Fruit fly (Drosophila melanogaster): ENCODE results near the gene Lmpt.

DNA sequence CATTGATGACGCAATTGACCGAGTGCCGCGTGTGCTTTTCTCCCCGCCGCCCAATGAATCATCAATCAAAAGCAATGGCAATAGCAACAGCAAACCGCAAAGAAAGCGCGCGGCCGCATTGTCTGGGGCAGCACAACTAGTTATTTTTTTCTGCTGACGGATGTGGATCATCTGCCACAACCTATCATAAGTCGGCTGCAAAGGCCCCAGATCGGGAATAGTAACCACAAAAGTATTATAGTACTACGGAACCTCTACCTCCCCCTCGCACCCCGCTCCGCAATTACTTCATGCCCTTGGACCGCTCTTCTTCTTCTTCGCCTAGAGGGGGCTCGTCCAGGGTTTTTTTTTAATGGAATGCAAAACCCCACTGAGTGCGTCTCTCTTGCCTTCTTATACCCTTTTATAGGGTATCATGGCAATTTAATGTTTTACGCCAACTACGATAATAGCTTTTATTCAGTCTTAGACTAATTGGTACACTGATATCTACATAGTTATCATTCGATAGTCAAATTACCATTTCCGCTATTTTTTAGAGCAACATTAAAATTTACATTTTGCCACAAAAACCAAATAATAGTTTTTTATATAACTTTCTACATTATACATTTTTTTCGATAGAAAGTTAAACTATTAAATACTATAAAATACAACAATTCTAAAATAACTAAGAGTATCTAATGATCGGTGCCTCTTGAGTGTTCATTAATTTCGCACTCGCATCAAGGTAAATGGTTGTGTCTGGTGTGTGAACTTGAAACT lies 91.1 kb downstream of the Lmpt start:
- no peak for TF ChIP-seq pad (GFP tag; optimal IDR thresholded peaks at IDR 0.05)
- no peak for TF ChIP-seq CG7045 (GFP tag; optimal IDR thresholded peaks at IDR 0.05)
- no peak for TF ChIP-seq Hr96 (GFP tag; optimal IDR thresholded peaks at IDR 0.05)
- peak; percentile 52 for TF ChIP-seq tj (GFP tag; optimal IDR thresholded peaks at IDR 0.05)
- TF ChIP-seq kay (GFP tag; ENCODE audit: borderline replicate concordance), result no peak
- TF ChIP-seq Mnt (GFP tag; optimal IDR thresholded peaks at IDR 0.05), result no peak
- no peak for TF ChIP-seq CG12768 (GFP tag; optimal IDR thresholded peaks at IDR 0.05)
- no peak for TF ChIP-seq cic (GFP tag; optimal IDR thresholded peaks at IDR 0.05)
- TF ChIP-seq CG5204 (GFP tag; optimal IDR thresholded peaks at IDR 0.05), result no peak
- TF ChIP-seq CG33017 (tag; optimal IDR thresholded peaks at IDR 0.05), result no peak
- TF ChIP-seq CG14711 (tag; optimal IDR thresholded peaks at IDR 0.05), result no peak
- TF ChIP-seq CG11617 (GFP tag; optimal IDR thresholded peaks at IDR 0.05), result no peak
- TF ChIP-seq CG7101 (tag; optimal IDR thresholded peaks at IDR 0.05), result no peak
- no peak for TF ChIP-seq bab1 (GFP tag; optimal IDR thresholded peaks at IDR 0.05)
